Worm (Caenorhabditis elegans): ENCODE measurements around the gene ugt-21.

ugt-21 gene

DNA sequence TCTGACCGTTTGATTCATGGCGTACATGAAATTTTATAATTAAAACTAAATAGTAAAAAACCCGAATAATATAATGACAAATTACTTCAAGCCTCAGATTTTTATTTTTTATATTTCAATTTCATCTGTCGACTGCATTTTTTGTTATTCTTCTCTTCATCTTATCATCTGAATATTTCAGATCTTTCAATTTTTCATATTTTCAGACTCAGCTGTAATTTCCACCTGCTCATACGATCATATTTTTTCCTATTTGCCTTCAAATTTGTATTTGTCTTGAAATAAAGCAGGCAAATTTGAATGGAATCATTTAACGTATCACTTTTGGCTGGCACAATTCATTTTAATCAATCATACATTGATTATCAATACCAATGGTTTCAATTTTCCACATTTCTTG lies 2.0 kb upstream of the ugt-21 start, which contains the start of gene sru-4:
Gene sru-4, plus strand, starts transcription at position 301 of the 400 bp plus-strand sequence.
- TF ChIP-seq unc-62 (GFP tag; optimal IDR thresholded peaks at IDR 0.05) = no peak

DNA sequence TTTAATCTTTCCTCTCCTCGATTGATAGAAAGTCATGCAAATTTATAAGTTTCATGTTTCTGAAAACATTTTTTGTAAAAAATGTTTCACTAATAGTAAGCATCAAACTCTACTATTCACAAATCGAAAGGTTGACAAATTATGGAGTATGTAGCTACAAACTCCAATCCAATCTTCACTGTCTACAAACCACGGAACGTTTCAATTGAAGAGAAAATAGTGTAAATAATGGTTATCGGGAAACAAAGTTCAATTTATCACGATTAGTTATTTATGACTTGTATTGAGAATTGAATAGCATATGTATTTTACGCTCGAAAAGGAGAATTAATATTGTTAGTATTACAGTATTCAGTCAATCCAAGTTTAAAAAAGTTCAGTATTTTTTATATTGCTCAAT lies 475 bp upstream of the ugt-21 start:
- TF ChIP-seq unc-62 (GFP tag; optimal IDR thresholded peaks at IDR 0.05) = no peak

- TF ChIP-seq unc-62 (GFP tag; optimal IDR thresholded peaks at IDR 0.05) = no peak
These were observed 6.1 kb downstream of the ugt-21 start, which contains the start of gene ttr-9 for ce11 chrIV:9506251-9506650. ttr-9 (minus strand) TSS chrIV:9506351.

ce11 chrIV:9508612-9509011 lies 8.5 kb downstream of the ugt-21 start, which contains the start of gene ethe-1:
ethe-1 (minus strand) TSS chrIV:9508761.
- no peak for TF ChIP-seq unc-62 (GFP tag; optimal IDR thresholded peaks at IDR 0.05)

ce11 chrIV:9510439-9510838 lies 10.3 kb downstream of the ugt-21 start, which contains the start of gene C33A12.4:
C33A12.4 (minus strand) TSS chrIV:9510569.
- no peak for TF ChIP-seq unc-62 (GFP tag; optimal IDR thresholded peaks at IDR 0.05)

DNA sequence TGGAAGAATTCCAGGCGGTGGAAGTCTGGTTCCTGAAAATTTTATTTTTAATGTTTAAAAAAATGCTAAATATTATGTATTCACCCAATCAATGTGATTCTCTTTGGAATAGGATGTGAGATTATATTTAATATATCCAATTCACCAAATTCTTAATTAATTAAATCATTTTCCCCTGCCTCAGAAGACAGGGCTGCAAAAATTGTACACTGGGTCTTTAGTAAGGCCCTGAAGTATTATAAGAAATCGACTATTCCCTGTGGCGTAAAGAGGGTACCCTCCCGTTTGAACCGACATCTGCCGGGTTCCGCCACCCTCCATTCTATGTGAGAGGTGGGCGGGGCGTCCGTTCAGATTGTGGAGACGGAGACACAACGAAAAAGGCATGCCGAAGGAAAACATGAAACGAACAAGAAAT lies 11.1 kb downstream of the ugt-21 start:
- TF ChIP-seq unc-62 (GFP tag; optimal IDR thresholded peaks at IDR 0.05) = no peak

DNA sequence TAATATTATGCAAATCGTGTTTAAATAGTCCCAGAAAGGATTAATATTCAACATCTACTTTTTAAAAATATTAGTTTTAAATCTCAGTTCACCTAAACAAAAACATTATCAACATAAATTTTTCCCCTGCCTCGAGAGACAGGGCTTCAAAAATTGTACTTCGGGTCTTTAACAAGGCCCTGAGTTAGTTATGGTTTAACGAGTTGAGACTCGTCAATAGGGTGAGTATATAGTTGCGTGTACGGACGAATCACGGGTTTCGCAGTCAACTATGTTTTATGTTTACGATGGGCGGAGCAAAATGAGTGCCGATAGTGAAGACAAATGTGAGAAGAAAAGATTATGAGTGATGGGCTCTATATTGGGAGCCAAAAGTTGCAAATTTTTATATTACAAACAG lies 11.5 kb downstream of the ugt-21 start:
- no peak for TF ChIP-seq unc-62 (GFP tag; optimal IDR thresholded peaks at IDR 0.05)

DNA sequence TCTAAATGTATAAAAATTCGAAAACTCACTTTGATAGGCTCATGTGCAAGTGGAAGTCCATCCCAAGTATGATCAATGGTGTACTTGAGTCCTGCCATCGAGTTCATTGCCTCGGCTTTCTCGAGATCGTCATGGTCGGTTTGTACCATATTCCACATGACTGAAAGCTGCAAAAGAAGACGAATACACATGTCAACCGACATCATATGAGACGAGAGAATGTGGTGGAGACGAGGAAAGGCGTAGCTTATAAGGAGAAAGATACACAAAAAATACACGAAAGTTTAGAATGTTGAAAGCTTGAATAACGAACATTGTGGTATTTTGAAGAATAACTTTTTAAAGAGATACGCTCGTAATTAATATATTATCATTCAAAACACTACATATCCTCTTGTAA lies 12.7 kb downstream of the ugt-21 start, which contains the start of gene C33A12.3:
Gene C33A12.3, minus strand, starts transcription at position 167 of the 400 bp plus-strand sequence.
- no peak for TF ChIP-seq unc-62 (GFP tag; optimal IDR thresholded peaks at IDR 0.05)

DNA sequence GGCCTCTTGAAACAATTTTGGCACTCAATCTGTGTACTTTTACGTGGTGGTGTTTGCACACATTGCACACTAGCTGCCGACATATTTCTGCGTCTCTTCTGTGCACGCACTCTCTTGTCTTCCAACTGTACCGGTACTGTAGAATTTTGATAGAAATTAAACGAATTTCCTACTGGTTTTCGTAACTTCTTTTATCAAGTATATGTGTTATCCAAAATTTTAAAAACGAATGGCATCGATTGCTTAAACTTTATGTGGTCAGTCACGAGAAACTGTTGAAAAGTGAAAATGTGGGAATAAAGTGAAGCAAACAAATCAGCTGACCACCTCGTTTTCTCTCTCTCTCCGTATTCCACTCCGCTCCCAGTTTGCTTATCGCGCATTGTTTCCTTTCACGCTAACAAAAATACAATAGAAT lies 13.3 kb downstream of the ugt-21 start:
- TF ChIP-seq unc-62 (GFP tag; optimal IDR thresholded peaks at IDR 0.05) = no peak

DNA sequence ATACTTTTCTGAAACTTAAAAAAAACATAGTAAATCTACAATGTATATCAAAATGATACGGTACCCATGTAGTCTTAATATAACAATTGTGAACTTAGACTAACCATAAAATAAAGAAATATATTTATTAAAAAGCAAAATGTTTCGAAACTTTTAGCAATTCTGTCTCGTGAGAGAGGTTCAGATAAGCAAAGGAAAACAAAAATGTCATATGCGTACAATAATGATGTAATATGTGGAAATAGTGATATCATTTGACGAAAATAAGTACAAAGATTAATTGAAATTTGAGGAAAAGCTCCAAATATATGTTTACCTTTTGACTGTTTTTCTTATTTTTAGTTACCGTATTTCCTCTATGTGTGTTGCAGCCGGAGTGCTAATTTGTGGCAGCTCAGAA lies 14.0 kb downstream of the ugt-21 start:
- no peak for TF ChIP-seq unc-62 (GFP tag; optimal IDR thresholded peaks at IDR 0.05)

DNA sequence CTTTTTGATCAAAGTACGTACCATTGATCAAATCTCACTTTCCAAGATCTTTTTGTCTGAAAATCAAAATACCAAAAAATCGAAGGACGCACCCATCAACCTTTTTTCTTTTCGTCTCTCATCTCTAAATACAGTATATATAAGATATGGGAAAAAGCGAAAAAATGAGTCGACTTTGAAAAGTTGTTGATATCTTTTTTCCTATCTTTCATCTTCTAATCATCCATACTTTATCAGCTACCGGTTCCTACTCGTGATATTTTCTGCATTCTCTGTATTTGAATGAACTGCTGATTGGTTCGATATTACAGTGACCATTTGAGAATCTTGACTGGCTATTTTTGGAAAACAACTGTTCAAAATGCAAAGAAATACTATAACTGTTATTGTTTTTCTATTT lies 16.7 kb downstream of the ugt-21 start, which contains the start of gene C33A12.19:
Gene C33A12.19, plus strand, starts transcription at position 169 of the 400 bp plus-strand sequence.
- no peak for TF ChIP-seq unc-62 (GFP tag; optimal IDR thresholded peaks at IDR 0.05)

DNA sequence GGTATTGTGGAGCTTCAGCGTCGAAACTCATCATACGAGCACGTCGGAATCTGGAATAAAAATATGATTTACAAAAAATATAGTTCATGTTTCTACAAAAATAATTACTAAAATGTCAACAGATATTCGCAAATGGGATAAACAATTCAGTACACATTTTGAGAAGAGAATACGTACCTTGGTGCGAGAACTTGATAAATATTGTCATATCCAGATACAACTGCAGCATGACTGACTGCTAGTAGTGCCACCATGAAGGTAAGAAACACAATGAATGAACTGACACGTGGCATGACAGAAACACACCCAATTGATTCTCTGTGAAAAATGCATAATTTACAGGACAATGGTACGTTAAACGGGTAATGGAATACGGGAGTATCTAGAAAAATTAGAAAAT lies 18.5 kb downstream of the ugt-21 start, which contains the start of gene nlp-35:
Gene nlp-35, minus strand, starts transcription at position 319 of the 400 bp plus-strand sequence.
- TF ChIP-seq unc-62 (GFP tag; optimal IDR thresholded peaks at IDR 0.05) = no peak

ce11 chrIV:9520629-9521028 lies 20.5 kb downstream of the ugt-21 start:
- TF ChIP-seq unc-62 (GFP tag; optimal IDR thresholded peaks at IDR 0.05) = no peak

ce11 chrIV:9523139-9523538 lies 23.0 kb downstream of the ugt-21 start:
- TF ChIP-seq unc-62 (GFP tag; optimal IDR thresholded peaks at IDR 0.05) = no peak

- TF ChIP-seq unc-62 (GFP tag; optimal IDR thresholded peaks at IDR 0.05) = no peak
These were observed 24.8 kb downstream of the ugt-21 start, which contains the start of gene ndua-5 for ce11 chrIV:9524849-9525460. ndua-5 (minus strand) TSS chrIV:9524899.

DNA sequence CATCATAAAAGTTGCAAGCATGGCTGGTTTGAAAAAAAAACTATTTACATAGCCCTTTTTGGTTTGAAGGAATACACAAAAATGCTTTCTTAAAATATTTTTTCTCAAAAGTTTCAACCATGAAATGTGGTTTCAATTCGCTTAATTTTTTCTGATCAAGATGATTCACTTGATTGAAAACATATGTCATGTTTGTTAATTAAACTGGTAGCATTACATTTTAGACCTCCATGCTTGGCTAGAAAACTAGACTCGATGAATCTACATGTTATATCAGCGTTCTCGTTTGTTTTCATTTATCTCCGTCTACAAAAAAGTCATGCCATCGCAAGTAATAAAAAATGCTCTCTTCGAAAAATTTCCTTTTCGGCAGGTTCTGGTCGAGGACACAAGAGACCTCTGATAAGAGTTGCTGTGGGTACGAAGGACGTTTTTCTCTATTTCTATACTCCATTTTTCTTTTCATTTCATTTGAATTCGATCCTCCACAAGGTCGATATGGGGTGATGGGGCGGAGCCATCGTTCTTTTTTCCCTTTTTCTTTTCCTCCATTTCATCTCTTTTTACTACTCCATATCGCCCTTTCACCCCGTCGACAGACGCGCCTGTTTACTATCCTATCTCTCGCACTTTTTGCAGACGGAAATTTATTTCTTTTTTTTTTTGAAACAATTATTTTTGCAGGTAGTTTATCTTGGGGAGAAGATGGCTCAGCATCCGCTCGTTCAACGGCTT lies 25.7 kb downstream of the ugt-21 start, which contains the start of gene elo-1:
Gene elo-1, plus strand, starts transcription at position 685 of the 735 bp plus-strand sequence.
- no peak for TF ChIP-seq unc-62 (GFP tag; optimal IDR thresholded peaks at IDR 0.05)

ce11 chrIV:9527002-9527401 lies 26.9 kb downstream of the ugt-21 start:
- TF ChIP-seq unc-62 (GFP tag; optimal IDR thresholded peaks at IDR 0.05) = no peak
